Fruit fly (Drosophila melanogaster) whole organism, prepupa: ENCODE measurements around the gene mdlc.

Source experiments
- Blimp-1 ChIP-seq: fragments of 200-800 bp; sonication (Bioruptor generic); optimal IDR thresholded peaks from 3 replicates; lab custom pipeline; 2017; ENCODE audit warnings: missing biosample characterization, missing genetic modification characterization, mild to moderate bottlenecking, moderate library complexity, missing genetic modification reagents
- CG11902 ChIP-seq: fragments of 200-800 bp; sonication (Bioruptor generic); optimal IDR thresholded peaks from 3 replicates; lab custom pipeline; 2016; ENCODE audit warnings: missing biosample characterization, missing genetic modification characterization
- CG15336 ChIP-seq: fragments of 200-800 bp; sonication (Bioruptor generic); IDR thresholded peaks from 2 replicates; pipeline ENCODE4 v1.3.6; 2022; ENCODE audit warnings: missing biosample characterization, missing genetic modification characterization
- CG32006 ChIP-seq: fragments of 200-800 bp; sonication (Bioruptor generic); optimal IDR thresholded peaks from 3 replicates; lab custom pipeline; 2017; ENCODE audit warnings: missing biosample characterization, mild to moderate bottlenecking, missing genetic modification characterization
- CG6276 ChIP-seq: fragments of 200-800 bp; sonication (Bioruptor generic); optimal IDR thresholded peaks from 2 replicates; lab custom pipeline; 2017; ENCODE audit warnings: missing biosample characterization, mild to moderate bottlenecking, missing genetic modification characterization
- CG6854 ChIP-seq: fragments of 200-800 bp; sonication (Bioruptor generic); optimal IDR thresholded peaks from 2 replicates; lab custom pipeline; 2017; ENCODE audit warnings: missing biosample characterization, mild to moderate bottlenecking, missing genetic modification characterization
- Eip75B ChIP-seq: fragments of 200-800 bp; sonication (Bioruptor generic); optimal IDR thresholded peaks from 3 replicates; lab custom pipeline; 2016; ENCODE audit warnings: missing biosample characterization, missing genetic modification characterization
- Ets96B ChIP-seq: fragments of 200-800 bp; optimal IDR thresholded peaks from 2 replicates; lab custom pipeline; 2019; ENCODE audit warnings: missing biosample characterization, mild to moderate bottlenecking, missing genetic modification characterization, moderate library complexity
- achi ChIP-seq: fragments of 200-800 bp; sonication (Bioruptor generic); optimal IDR thresholded peaks from 3 replicates; lab custom pipeline; 2016; ENCODE audit warnings: missing biosample characterization, missing genetic modification characterization
- acj6 ChIP-seq: fragments of 200-800 bp; sonication (Bioruptor generic); optimal IDR thresholded peaks from 3 replicates; lab custom pipeline; 2016; ENCODE audit warnings: missing biosample characterization, missing genetic modification characterization
- cyc ChIP-seq: fragments of 200-800 bp; sonication (Bioruptor generic); optimal IDR thresholded peaks from 3 replicates; lab custom pipeline; 2016; ENCODE audit warnings: missing biosample characterization, missing genetic modification characterization
- net ChIP-seq: fragments of 200-800 bp; sonication (Bioruptor generic); optimal IDR thresholded peaks from 3 replicates; lab custom pipeline; 2016; ENCODE audit warnings: missing biosample characterization, missing genetic modification characterization
- ss ChIP-seq, 2 experiments: fragments of 200-800 bp; sonication (Bioruptor generic); optimal IDR thresholded peaks; 2 replicates in 1 of 2; 3 replicates in 1 of 2; lab custom pipeline; 2017 to 2018; ENCODE audit warnings: mild to moderate bottlenecking in 2 of 2, missing biosample characterization in 2 of 2, missing genetic modification characterization in 2 of 2, moderate library complexity in 1 of 2

- TF ChIP-seq cyc (no peak), CG32006 (no peak), ss (GFP tag; optimal IDR thresholded peaks at IDR 0.05; lab: Kevin White, UChicago) (no peak), Ets96B (tag; lab: Kevin White, UChicago) (no peak), achi (GFP tag; lab: Kevin White, UChicago) (no peak), Blimp-1 (no peak), net (GFP tag; lab: Kevin White, UChicago) (no peak), CG11902 (no peak), Eip75B (GFP tag; lab: Kevin White, UChicago) (no peak), CG6276 (GFP tag; lab: Kevin White, UChicago) (no peak), acj6 (GFP tag; lab: Kevin White, UChicago) (no peak), CG15336 (no peak), CG6854 (no peak)
Observed at dm6 chr3R:20057501-20057900, at the start of gene mdlc.
